Worm (Caenorhabditis elegans) whole organism, L1 larva: ENCODE measurements around the gene clc-17.

ENCODE experiments used
- C04F5.9 ChIP-seq: sonication (generic microtip); optimal IDR thresholded peaks from 2 replicates; lab custom pipeline; 2016; ENCODE audit warnings: missing genetic modification characterization, missing compliant biosample characterization
- C34B4.2 ChIP-seq: sonication (generic microtip); optimal IDR thresholded peaks from 2 replicates; lab custom pipeline; 2017; ENCODE audit warnings: mild to moderate bottlenecking, missing genetic modification characterization, missing compliant biosample characterization
- alr-1 ChIP-seq: fragments of 200-800 bp; sonication (Bioruptor generic); optimal IDR thresholded peaks from 2 replicates; lab custom pipeline; 2018; ENCODE audit warnings: borderline replicate concordance, mild to moderate bottlenecking, missing genetic modification characterization, missing compliant biosample characterization
- ceh-90 ChIP-seq: sonication (generic microtip); optimal IDR thresholded peaks from 2 replicates; lab custom pipeline; 2016; ENCODE audit warnings: missing genetic modification characterization, missing compliant biosample characterization
- elt-2 ChIP-seq: sonication (generic microtip); optimal IDR thresholded peaks from 2 replicates; lab custom pipeline; 2016; ENCODE audit warnings: missing genetic modification characterization, mild to moderate bottlenecking, inconsistent platforms, missing compliant biosample characterization, missing genetic modification reagents
- lin-35 ChIP-seq, 2 experiments: fragments of 150-350 bp; optimal IDR thresholded peaks; 2 replicates each; lab custom pipeline; 2014; ENCODE audit warnings: missing biosample characterization in 2 of 2, missing genetic modification characterization in 2 of 2, missing genetic modification reagents in 2 of 2
- mep-1 ChIP-seq: fragments of 150-350 bp; optimal IDR thresholded peaks from 2 replicates; lab custom pipeline; 2014; ENCODE audit warnings: missing biosample characterization, missing genetic modification characterization
- nhr-12 ChIP-seq: sonication (generic microtip); optimal IDR thresholded peaks from 2 replicates; lab custom pipeline; 2017; ENCODE audit warnings: missing biosample characterization, missing genetic modification characterization

DNA sequence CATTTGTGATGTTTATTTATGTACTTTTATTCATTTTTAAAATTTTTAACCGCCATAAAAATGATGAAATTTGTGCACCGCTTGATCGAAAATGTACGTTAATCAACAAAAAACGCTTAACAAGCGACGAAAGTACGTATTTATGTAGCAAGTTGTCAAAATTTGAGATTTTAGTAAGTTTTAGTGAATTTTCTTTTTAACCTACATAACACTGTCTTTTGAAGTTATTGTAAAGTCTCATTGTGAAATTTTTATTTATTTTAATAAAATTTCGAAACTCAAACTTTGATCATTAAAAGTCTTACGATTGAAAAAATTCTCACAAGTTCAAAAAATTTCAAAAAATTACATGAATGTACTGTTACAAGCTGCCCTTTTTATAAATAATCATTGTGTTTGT, 9.8 kb upstream of the clc-17 start:
- no peak for TF ChIP-seq mep-1 (tag; lab: Kevin White, UChicago)
- TF ChIP-seq elt-2 (tag; lab: Kevin White, UChicago) = no peak
- no peak for TF ChIP-seq nhr-12 (tag; lab: Kevin White, UChicago)
- TF ChIP-seq C34B4.2 (tag; lab: Kevin White, UChicago) = no peak
- no peak for TF ChIP-seq lin-35 (GFP tag; optimal IDR thresholded peaks at IDR 0.05; lab: Kevin White, UChicago)
- TF ChIP-seq C04F5.9 = no peak
- TF ChIP-seq ceh-90 (tag; lab: Kevin White, UChicago) = no peak
- no peak for TF ChIP-seq alr-1
